Worm (Caenorhabditis elegans): ENCODE measurements around the gene Y17G9A.2.

Gene Y17G9A.2

ce11 chrIV:4810377-4810984, 45.6 kb downstream of the Y17G9A.2 start, which contains the start of gene eif-1.A (continued):
- TF ChIP-seq nhr-90 (tag; optimal IDR thresholded peaks at IDR 0.05; ENCODE audit: poor library complexity) (peak; percentile 54), nhr-19 (GFP tag; conservative IDR thresholded peaks at IDR 0.05) (no peak), ces-1 (GFP tag; optimal IDR thresholded peaks at IDR 0.05) (no peak), tbx-2 (tag; optimal IDR thresholded peaks at IDR 0.05) (peak; percentile 35), unc-62 (GFP tag; optimal IDR thresholded peaks at IDR 0.05) (no peak), grh-1 (GFP tag; IDR thresholded peaks at IDR 0.05) (no peak), ceh-8 (GFP tag; optimal IDR thresholded peaks at IDR 0.05) (no peak), lin-15B (tag; optimal IDR thresholded peaks at IDR 0.05) (peak; percentile 59), irx-1 (tag; optimal IDR thresholded peaks at IDR 0.05) (no peak), isw-1 (GFP tag; IDR thresholded peaks at IDR 0.05) (peak; percentile 28; the same call in 1 of the 2 replicates), unc-86 (tag; optimal IDR thresholded peaks at IDR 0.05) (peak; percentile 7), nhr-84 (tag; optimal IDR thresholded peaks at IDR 0.05) (no peak), lin-39 (tag; optimal IDR thresholded peaks at IDR 0.05) (peak; percentile 12), nhr-28 (tag; optimal IDR thresholded peaks at IDR 0.05) (no peak), rnt-1 (tag; optimal IDR thresholded peaks at IDR 0.05) (peak; percentile 51), nhr-71 (tag; optimal IDR thresholded peaks at IDR 0.05) (peak; percentile 63), vab-15 (tag; optimal IDR thresholded peaks at IDR 0.05) (no peak), hpl-2 (GFP tag; optimal IDR thresholded peaks at IDR 0.05) (peak; percentile 26), fos-1 (tag; optimal IDR thresholded peaks at IDR 0.05) (peak; percentile 4), lin-35 (GFP tag; optimal IDR thresholded peaks at IDR 0.05) (peak; percentile 54 to 75), unc-130 (tag; optimal IDR thresholded peaks at IDR 0.05) (peak; percentile 72), dpl-1 (GFP tag; optimal IDR thresholded peaks at IDR 0.05) (peak; percentile 54 to 72 (median 59)), fkh-8 (tag; optimal IDR thresholded peaks at IDR 0.05) (peak; percentile 34), pax-3 (tag; optimal IDR thresholded peaks at IDR 0.05) (no peak)

DNA sequence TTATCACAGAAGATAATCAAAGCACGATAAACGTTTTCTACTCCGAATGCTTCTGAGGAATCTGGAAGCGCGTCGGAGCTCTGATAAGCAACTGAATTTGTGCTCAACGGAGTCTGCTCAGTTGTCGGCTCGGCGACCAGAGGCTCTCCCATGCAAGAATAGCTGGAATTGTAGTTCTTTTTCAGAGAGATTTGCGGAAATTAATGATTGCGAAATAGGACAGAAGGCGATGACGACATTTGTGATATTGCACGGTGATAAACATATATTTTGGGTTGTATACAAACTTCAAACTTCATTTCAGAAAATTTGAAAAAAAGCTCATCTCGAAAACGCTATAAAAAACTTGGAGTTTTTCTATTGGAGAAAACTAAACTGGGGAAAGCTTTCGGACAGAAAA, 46.3 kb downstream of the Y17G9A.2 start, which contains the start of gene H06H21.37:
Gene H06H21.37 (minus strand): TSS at position 162 of the 400 bp plus-strand sequence.
- no peak for TF ChIP-seq nhr-90 (tag; optimal IDR thresholded peaks at IDR 0.05; ENCODE audit: poor library complexity)
- TF ChIP-seq C04F5.9 (tag; optimal IDR thresholded peaks at IDR 0.05): no peak
- no peak for TF ChIP-seq snpc-4 (tag; optimal IDR thresholded peaks at IDR 0.05)
- no peak for TF ChIP-seq unc-130 (tag; optimal IDR thresholded peaks at IDR 0.05)
- no peak for TF ChIP-seq ces-1 (GFP tag; optimal IDR thresholded peaks at IDR 0.05)
- no peak for TF ChIP-seq efl-1 (optimal IDR thresholded peaks at IDR 0.05)
- no peak for TF ChIP-seq efl-1 (GFP tag; optimal IDR thresholded peaks at IDR 0.05 in 1 of 2)
- no peak for TF ChIP-seq mep-1 (tag; optimal IDR thresholded peaks at IDR 0.05)
- TF ChIP-seq ceh-63 (GFP tag; optimal IDR thresholded peaks at IDR 0.05): no peak
- TF ChIP-seq fkh-4 (tag; optimal IDR thresholded peaks at IDR 0.05; ENCODE audit: borderline replicate concordance): no peak
- TF ChIP-seq nhr-20 (tag; optimal IDR thresholded peaks at IDR 0.05): no peak
- TF ChIP-seq grh-1 (GFP tag; IDR thresholded peaks at IDR 0.05): no peak
- no peak for TF ChIP-seq fos-1 (tag; optimal IDR thresholded peaks at IDR 0.05)
- TF ChIP-seq skn-1 (tag; optimal IDR thresholded peaks at IDR 0.05): no peak
- no peak for TF ChIP-seq nhr-12 (tag; optimal IDR thresholded peaks at IDR 0.05)

ce11 chrIV:4809397-4809796, 46.7 kb downstream of the Y17G9A.2 start, which contains the start of gene ubxn-6:
ubxn-6 (minus strand) TSS chrIV:4809497.
- no peak for TF ChIP-seq pax-3 (tag; optimal IDR thresholded peaks at IDR 0.05)
- TF ChIP-seq F16B12.6 (tag; optimal IDR thresholded peaks at IDR 0.05): no peak
- TF ChIP-seq C16A3.4 (tag; optimal IDR thresholded peaks at IDR 0.05): no peak
- TF ChIP-seq sox-4 (tag; optimal IDR thresholded peaks at IDR 0.05): no peak
- TF ChIP-seq lsy-2 (tag; optimal IDR thresholded peaks at IDR 0.05): no peak
- TF ChIP-seq fkh-10 (GFP tag; optimal IDR thresholded peaks at IDR 0.05): no peak

Data from whole organism, L1 larva.